Worm (Caenorhabditis elegans) whole organism, L3 larva: Measurements from ENCODE around the gene F46C5.9.

Source experiments
- ama-1 ChIP-seq: fragments of 150-350 bp; optimal IDR thresholded peaks from 2 replicates; lab custom pipeline; 2018
- ceh-9 ChIP-seq: sonication (generic microtip); optimal IDR thresholded peaks from 2 replicates; lab custom pipeline; 2018; ENCODE audit warnings: missing biosample characterization, missing genetic modification characterization
- eor-1 ChIP-seq, 2 experiments: fragments of 150-350 bp; optimal IDR thresholded peaks; 2 replicates each; lab custom pipeline; 2014 to 2018; ENCODE audit warnings: missing biosample characterization in 2 of 2, missing genetic modification characterization in 2 of 2
- nfya-1 ChIP-seq: sonication (generic microtip); optimal IDR thresholded peaks from 2 replicates; lab custom pipeline; 2017; ENCODE audit warnings: missing genetic modification characterization, mild to moderate bottlenecking, missing compliant biosample characterization, antibody characterized with exemption, moderate library complexity; ENCODE audit not compliant: insufficient read depth
- nhr-237 ChIP-seq: fragments of 150-350 bp; optimal IDR thresholded peaks from 2 replicates; lab custom pipeline; 2014; ENCODE audit warnings: missing biosample characterization, missing genetic modification characterization
- nhr-76 ChIP-seq: fragments of 150-350 bp; sonication (generic microtip); optimal IDR thresholded peaks from 5 replicates; lab custom pipeline; 2014; ENCODE audit warnings: missing biosample characterization, missing genetic modification characterization
- nhr-77 ChIP-seq: fragments of 150-350 bp; optimal IDR thresholded peaks from 2 replicates; lab custom pipeline; 2014; ENCODE audit warnings: missing biosample characterization, missing genetic modification characterization
- pha-4 ChIP-seq: fragments of 150-350 bp; optimal IDR thresholded peaks from 2 replicates; lab custom pipeline; 2014; ENCODE audit warnings: missing biosample characterization, missing genetic modification reagents, missing genetic modification characterization
- unc-39 ChIP-seq: sonication (generic microtip); optimal IDR thresholded peaks from 4 replicates; lab custom pipeline; 2017; ENCODE audit warnings: missing biosample characterization, missing genetic modification characterization
- unc-62 ChIP-seq: fragments of 150-350 bp; sonication (generic microtip); optimal IDR thresholded peaks from 4 replicates; lab custom pipeline; 2014; ENCODE audit warnings: missing biosample characterization, missing genetic modification reagents, missing genetic modification characterization
- ztf-11 ChIP-seq: fragments of 150-350 bp; optimal IDR thresholded peaks from 2 replicates; lab custom pipeline; 2014; ENCODE audit warnings: missing biosample characterization, missing genetic modification characterization

DNA sequence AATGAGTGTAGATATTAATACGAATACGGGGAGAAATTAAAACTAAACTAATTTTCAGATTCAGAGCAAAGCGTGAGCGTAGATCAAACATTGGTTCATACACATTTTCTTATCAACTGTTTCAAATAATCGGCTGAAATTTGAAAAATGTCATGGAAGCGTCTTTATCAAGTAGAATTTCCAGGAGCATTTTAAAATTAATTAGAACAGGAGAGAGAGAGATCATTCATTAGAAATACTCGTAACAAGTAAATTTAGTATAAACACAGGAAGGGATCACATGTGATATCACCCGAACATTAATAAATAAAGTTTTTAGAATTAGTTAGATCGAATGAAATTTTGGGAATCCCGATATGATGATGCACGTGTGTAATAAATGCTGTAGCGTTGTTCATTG lies 3.6 kb downstream of the F46C5.9 start, which contains the start of gene pho-13:
- TF ChIP-seq ztf-11, result no peak
- no peak for TF ChIP-seq nhr-76 (tag; lab: Kevin White, UChicago)
- TF ChIP-seq unc-62, result no peak
- no peak for TF ChIP-seq eor-1 (tag; optimal IDR thresholded peaks at IDR 0.05; lab: Kevin White, UChicago)
- no peak for TF ChIP-seq ceh-9 (tag; lab: Kevin White, UChicago)
- no peak for TF ChIP-seq nfya-1 (tag; lab: Kevin White, UChicago)
- TF ChIP-seq ama-1, result no peak
- TF ChIP-seq pha-4 (tag; lab: Kevin White, UChicago), result no peak
- TF ChIP-seq nhr-237 (tag; lab: Kevin White, UChicago), result no peak
- TF ChIP-seq unc-39 (tag; lab: Kevin White, UChicago), result no peak
- no peak for TF ChIP-seq nhr-77 (tag; lab: Kevin White, UChicago)
